Worm (Caenorhabditis elegans) whole organism, L3 larva: Measurements from ENCODE around the gene hbl-1.

Source experiments
- R02D3.7 ChIP-seq: fragments of 150-350 bp; optimal IDR thresholded peaks from 2 replicates; lab custom pipeline; 2014; ENCODE audit warnings: missing biosample characterization, missing genetic modification characterization
- ZK546.5 ChIP-seq: sonication (generic microtip); optimal IDR thresholded peaks from 2 replicates; lab custom pipeline; 2017; ENCODE audit warnings: missing biosample characterization, missing genetic modification characterization
- aly-2 ChIP-seq: fragments of 150-350 bp; optimal IDR thresholded peaks from 2 replicates; lab custom pipeline; 2014; ENCODE audit warnings: missing biosample characterization, missing genetic modification characterization
- ama-1 ChIP-seq: fragments of 150-350 bp; optimal IDR thresholded peaks from 2 replicates; lab custom pipeline; 2018
- ceh-16 ChIP-seq: sonication (generic microtip); optimal IDR thresholded peaks from 2 replicates; lab custom pipeline; 2017; ENCODE audit warnings: missing biosample characterization, missing genetic modification characterization
- ceh-28 ChIP-seq: fragments of 150-350 bp; optimal IDR thresholded peaks from 2 replicates; lab custom pipeline; 2014; ENCODE audit warnings: missing biosample characterization, missing genetic modification reagents, missing genetic modification characterization
- ceh-82 ChIP-seq: fragments of 150-350 bp; optimal IDR thresholded peaks from 2 replicates; lab custom pipeline; 2014; ENCODE audit warnings: missing biosample characterization, missing genetic modification characterization
- ceh-9 ChIP-seq: sonication (generic microtip); optimal IDR thresholded peaks from 2 replicates; lab custom pipeline; 2018; ENCODE audit warnings: missing biosample characterization, missing genetic modification characterization
- daf-12 ChIP-seq: fragments of 150-350 bp; optimal IDR thresholded peaks from 2 replicates; lab custom pipeline; 2014; ENCODE audit warnings: missing biosample characterization, missing genetic modification reagents, missing genetic modification characterization
- egl-27 ChIP-seq: sonication (generic microtip); optimal IDR thresholded peaks from 4 replicates; lab custom pipeline; 2017; ENCODE audit warnings: missing biosample characterization, missing genetic modification reagents, missing genetic modification characterization
- egl-5 ChIP-seq: fragments of 150-350 bp; optimal IDR thresholded peaks from 2 replicates; lab custom pipeline; 2017; ENCODE audit warnings: missing biosample characterization, missing genetic modification reagents, missing genetic modification characterization, inconsistent platforms
- elt-1 ChIP-seq: fragments of 150-350 bp; optimal IDR thresholded peaks from 2 replicates; lab custom pipeline; 2014; ENCODE audit warnings: missing biosample characterization, missing genetic modification characterization
- elt-2 ChIP-seq: sonication (generic microtip); optimal IDR thresholded peaks from 2 replicates; lab custom pipeline; 2016; ENCODE audit warnings: missing genetic modification reagents, mild to moderate bottlenecking, missing genetic modification characterization, missing compliant biosample characterization
- elt-3 ChIP-seq, 3 experiments: fragments of 150-350 bp in 1 of 3; sonication (generic microtip) in 2 of 3; optimal IDR thresholded peaks; 2 replicates in 2 of 3; 4 replicates in 1 of 3; lab custom pipeline; 2014 to 2017; ENCODE audit warnings: missing biosample characterization in 3 of 3, missing genetic modification characterization in 3 of 3
- eor-1 ChIP-seq, 2 experiments: fragments of 150-350 bp; optimal IDR thresholded peaks; 2 replicates each; lab custom pipeline; 2014 to 2018; ENCODE audit warnings: missing biosample characterization in 2 of 2, missing genetic modification characterization in 2 of 2
- fkh-10 ChIP-seq: sonication (generic microtip); optimal IDR thresholded peaks from 2 replicates; lab custom pipeline; 2017; ENCODE audit warnings: missing biosample characterization, missing genetic modification reagents, missing genetic modification characterization
- fkh-2 ChIP-seq: fragments of 150-350 bp; optimal IDR thresholded peaks from 2 replicates; lab custom pipeline; 2014; ENCODE audit warnings: missing biosample characterization, missing genetic modification reagents, missing genetic modification characterization
- fos-1 ChIP-seq: fragments of 150-350 bp; optimal IDR thresholded peaks from 2 replicates; lab custom pipeline; 2014; ENCODE audit warnings: missing biosample characterization, missing genetic modification characterization
- hmg-11 ChIP-seq: sonication (generic microtip); optimal IDR thresholded peaks from 2 replicates; lab custom pipeline; 2016; ENCODE audit warnings: missing genetic modification characterization, missing compliant biosample characterization
- jun-1 ChIP-seq: fragments of 150-350 bp; optimal IDR thresholded peaks from 2 replicates; lab custom pipeline; 2014; ENCODE audit warnings: missing biosample characterization, missing genetic modification reagents, missing genetic modification characterization
- lin-15B ChIP-seq: fragments of 150-350 bp; optimal IDR thresholded peaks from 2 replicates; lab custom pipeline; 2014; ENCODE audit warnings: missing biosample characterization, missing genetic modification characterization
- lin-39 ChIP-seq: fragments of 150-350 bp; optimal IDR thresholded peaks from 2 replicates; lab custom pipeline; 2018; ENCODE audit warnings: missing biosample characterization, missing genetic modification reagents, missing genetic modification characterization
- lsy-12 ChIP-seq: sonication (generic microtip); optimal IDR thresholded peaks from 2 replicates; lab custom pipeline; 2016; ENCODE audit warnings: mild to moderate bottlenecking, missing genetic modification characterization, missing compliant biosample characterization
- mdl-1 ChIP-seq: fragments of 150-350 bp; optimal IDR thresholded peaks from 2 replicates; lab custom pipeline; 2014; ENCODE audit warnings: missing biosample characterization, missing genetic modification characterization
- mml-1 ChIP-seq: fragments of 150-350 bp; sonication (generic microtip); optimal IDR thresholded peaks from 3 replicates; lab custom pipeline; 2014; ENCODE audit warnings: missing biosample characterization, missing genetic modification characterization
- nfya-1 ChIP-seq: sonication (generic microtip); optimal IDR thresholded peaks from 2 replicates; lab custom pipeline; 2017; ENCODE audit warnings: missing genetic modification characterization, mild to moderate bottlenecking, missing compliant biosample characterization, antibody characterized with exemption, moderate library complexity; ENCODE audit not compliant: insufficient read depth
- nhr-11 ChIP-seq: fragments of 150-350 bp; optimal IDR thresholded peaks from 2 replicates; lab custom pipeline; 2014; ENCODE audit warnings: missing biosample characterization, missing genetic modification characterization
- nhr-23 ChIP-seq: fragments of 150-350 bp; optimal IDR thresholded peaks from 2 replicates; lab custom pipeline; 2014; ENCODE audit warnings: missing biosample characterization, missing genetic modification reagents, missing genetic modification characterization
- nhr-25 ChIP-seq: sonication (generic microtip); optimal IDR thresholded peaks from 2 replicates; lab custom pipeline; 2017; ENCODE audit warnings: missing biosample characterization, missing genetic modification characterization
- nhr-28 ChIP-seq: fragments of 150-350 bp; optimal IDR thresholded peaks from 2 replicates; lab custom pipeline; 2014; ENCODE audit warnings: missing biosample characterization, missing genetic modification characterization
- nhr-43 ChIP-seq: sonication (generic microtip); optimal IDR thresholded peaks from 2 replicates; lab custom pipeline; 2016; ENCODE audit warnings: mild to moderate bottlenecking, missing genetic modification characterization, missing compliant biosample characterization; ENCODE audit not compliant: poor library complexity, severe bottlenecking
- nhr-67 ChIP-seq: fragments of 150-350 bp; optimal IDR thresholded peaks from 2 replicates; lab custom pipeline; 2014; ENCODE audit warnings: missing biosample characterization, missing genetic modification characterization
- nhr-76 ChIP-seq: fragments of 150-350 bp; sonication (generic microtip); optimal IDR thresholded peaks from 5 replicates; lab custom pipeline; 2014; ENCODE audit warnings: missing biosample characterization, missing genetic modification characterization
- nhr-77 ChIP-seq: fragments of 150-350 bp; optimal IDR thresholded peaks from 2 replicates; lab custom pipeline; 2014; ENCODE audit warnings: missing biosample characterization, missing genetic modification characterization
- pha-4 ChIP-seq: fragments of 150-350 bp; optimal IDR thresholded peaks from 2 replicates; lab custom pipeline; 2014; ENCODE audit warnings: missing biosample characterization, missing genetic modification reagents, missing genetic modification characterization
- pqm-1 ChIP-seq: fragments of 150-350 bp; optimal IDR thresholded peaks from 2 replicates; lab custom pipeline; 2017; ENCODE audit warnings: missing biosample characterization, missing genetic modification characterization, inconsistent platforms
- sea-2 ChIP-seq: fragments of 150-350 bp; sonication (generic microtip); optimal IDR thresholded peaks from 4 replicates; lab custom pipeline; 2014; ENCODE audit warnings: missing biosample characterization, missing genetic modification reagents, missing genetic modification characterization
- snpc-4 ChIP-seq: fragments of 150-350 bp; optimal IDR thresholded peaks from 2 replicates; lab custom pipeline; 2014; ENCODE audit warnings: missing biosample characterization, missing genetic modification characterization
- tbx-2 ChIP-seq: sonication (generic microtip); optimal IDR thresholded peaks from 2 replicates; lab custom pipeline; 2016; ENCODE audit warnings: mild to moderate bottlenecking, missing genetic modification characterization, missing compliant biosample characterization
- unc-39 ChIP-seq: sonication (generic microtip); optimal IDR thresholded peaks from 4 replicates; lab custom pipeline; 2017; ENCODE audit warnings: missing biosample characterization, missing genetic modification characterization
- unc-62 ChIP-seq: fragments of 150-350 bp; sonication (generic microtip); optimal IDR thresholded peaks from 4 replicates; lab custom pipeline; 2014; ENCODE audit warnings: missing biosample characterization, missing genetic modification reagents, missing genetic modification characterization
- zag-1 ChIP-seq: fragments of 150-350 bp; optimal IDR thresholded peaks from 2 replicates; lab custom pipeline; 2014; ENCODE audit warnings: missing biosample characterization, missing genetic modification characterization
- ztf-11 ChIP-seq: fragments of 150-350 bp; optimal IDR thresholded peaks from 2 replicates; lab custom pipeline; 2014; ENCODE audit warnings: missing biosample characterization, missing genetic modification characterization
- ztf-4 ChIP-seq: fragments of 150-350 bp; optimal IDR thresholded peaks from 2 replicates; lab custom pipeline; 2014; ENCODE audit warnings: missing biosample characterization, missing genetic modification characterization

Gene hbl-1

ce11 chrX:5798690-5799089 is 23.3 kb upstream of the hbl-1 start, which contains the start of gene F46G11.4:
Gene F46G11.4, minus strand, starts transcription at chrX:5798790.
- no peak for TF ChIP-seq tbx-2
- no peak for TF ChIP-seq nhr-28 (tag; lab: Kevin White, UChicago)
- TF ChIP-seq nhr-23 (tag; lab: Kevin White, UChicago): no peak
- TF ChIP-seq nhr-43: no peak
- TF ChIP-seq elt-3 (tag; optimal IDR thresholded peaks at IDR 0.05; lab: Kevin White, UChicago): no peak

ce11 chrX:5799229-5799628 is 22.7 kb upstream of the hbl-1 start:
- no peak for TF ChIP-seq nfya-1 (tag; lab: Kevin White, UChicago)
- no peak for TF ChIP-seq ceh-28 (tag; lab: Kevin White, UChicago)
- TF ChIP-seq pqm-1: no peak
- peak; percentile 89 for TF ChIP-seq fkh-10 (GFP tag; lab: Kevin White, UChicago)
- TF ChIP-seq, all 47 proteins: peak for 1

ce11 chrX:5801156-5801592 is 20.8 kb upstream of the hbl-1 start:
- TF ChIP-seq mml-1 (tag; lab: Kevin White, UChicago) (no peak), nfya-1 (tag; lab: Kevin White, UChicago) (peak; percentile 87), hmg-11 (peak; percentile 98), ZK546.5 (no peak), jun-1 (tag; lab: Kevin White, UChicago) (peak; percentile 77), pqm-1 (peak; percentile 58), nhr-11 (tag; lab: Kevin White, UChicago) (peak; percentile 66), nhr-67 (no peak), egl-5 (tag; lab: Kevin White, UChicago) (peak; percentile 78), nhr-25 (tag; lab: Kevin White, UChicago) (peak; percentile 85), ztf-4 (tag; lab: Kevin White, UChicago) (peak; percentile 85), snpc-4 (tag; lab: Kevin White, UChicago) (peak; percentile 35), elt-1 (tag; lab: Kevin White, UChicago) (no peak), ceh-82 (tag; lab: Kevin White, UChicago) (peak; percentile 70), nhr-28 (tag; lab: Kevin White, UChicago) (no peak), nhr-43 (peak; percentile 78), nhr-23 (tag; lab: Kevin White, UChicago) (peak; percentile 59), unc-39 (tag; lab: Kevin White, UChicago) (peak; percentile 37), elt-2 (tag; lab: Kevin White, UChicago) (peak; percentile 57), ceh-9 (tag; lab: Kevin White, UChicago) (no peak), lin-39 (tag; lab: Kevin White, UChicago) (peak; percentile 82), lin-15B (tag; lab: Kevin White, UChicago) (peak; percentile 2), fos-1 (no peak), nhr-77 (tag; lab: Kevin White, UChicago) (peak; percentile 21), ceh-28 (tag; lab: Kevin White, UChicago) (peak; percentile 74), fkh-2 (tag; lab: Kevin White, UChicago) (peak; percentile 27), daf-12 (tag; lab: Kevin White, UChicago) (no peak), R02D3.7 (peak; percentile 14), tbx-2 (peak; percentile 87), lsy-12 (tag; lab: Kevin White, UChicago) (peak; percentile 88), eor-1 (tag; optimal IDR thresholded peaks at IDR 0.05; lab: Kevin White, UChicago) (peak in 1 of 2 experiments; percentile 72), ama-1 (lab: Kevin White, UChicago) (peak; percentile 22), unc-62 (peak; percentile 57), aly-2 (tag; lab: Kevin White, UChicago) (peak; percentile 10), sea-2 (GFP tag; lab: Kevin White, UChicago) (peak; percentile 93), elt-3 (tag; optimal IDR thresholded peaks at IDR 0.05; lab: Kevin White, UChicago) (peak in 1 of 3 experiments; percentile 76), fkh-10 (GFP tag; lab: Kevin White, UChicago) (peak; percentile 55), egl-27 (peak; percentile 79), ztf-11 (peak; percentile 26), zag-1 (tag; lab: Kevin White, UChicago) (peak; percentile 72), mdl-1 (tag; lab: Kevin White, UChicago) (no peak), ceh-16 (tag; lab: Kevin White, UChicago) (no peak), pha-4 (tag; lab: Kevin White, UChicago) (peak; percentile 60), nhr-76 (no peak)
